Fruit fly (Drosophila melanogaster) whole organism, prepupa: ENCODE measurements around the gene dsd.

Experiments used
- CG10669 ChIP-seq: fragments of 200-800 bp; sonication (Bioruptor generic); optimal IDR thresholded peaks from 3 replicates; lab custom pipeline; 2018; ENCODE audit warnings: missing biosample characterization, mild to moderate bottlenecking, missing genetic modification characterization, moderate library complexity
- CG11294 ChIP-seq: fragments of 200-800 bp; sonication (Bioruptor generic); IDR thresholded peaks from 2 replicates; pipeline ENCODE4 v1.3.6; 2022; ENCODE audit warnings: missing biosample characterization, missing genetic modification characterization
- CG11902 ChIP-seq: fragments of 200-800 bp; sonication (Bioruptor generic); optimal IDR thresholded peaks from 3 replicates; lab custom pipeline; 2016; ENCODE audit warnings: missing biosample characterization, missing genetic modification characterization
- CG15336 ChIP-seq: fragments of 200-800 bp; sonication (Bioruptor generic); IDR thresholded peaks from 2 replicates; pipeline ENCODE4 v1.3.6; 2022; ENCODE audit warnings: missing biosample characterization, missing genetic modification characterization
- CG1621 ChIP-seq: fragments of 200-800 bp; sonication (Bioruptor generic); optimal IDR thresholded peaks from 3 replicates; lab custom pipeline; 2018; ENCODE audit warnings: missing biosample characterization, mild to moderate bottlenecking, missing genetic modification characterization
- CG16779 ChIP-seq: fragments of 200-800 bp; sonication (Bioruptor generic); optimal IDR thresholded peaks from 3 replicates; lab custom pipeline; 2017; ENCODE audit warnings: missing biosample characterization, mild to moderate bottlenecking, missing genetic modification characterization
- CG3032 ChIP-seq: fragments of 200-800 bp; optimal IDR thresholded peaks from 2 replicates; lab custom pipeline; 2019; ENCODE audit warnings: missing biosample characterization, mild to moderate bottlenecking, missing genetic modification characterization, moderate library complexity
- CG32006 ChIP-seq: fragments of 200-800 bp; sonication (Bioruptor generic); optimal IDR thresholded peaks from 3 replicates; lab custom pipeline; 2017; ENCODE audit warnings: missing biosample characterization, mild to moderate bottlenecking, missing genetic modification characterization
- CG4318 ChIP-seq: fragments of 200-800 bp; sonication (Bioruptor generic); optimal IDR thresholded peaks from 3 replicates; lab custom pipeline; 2017; ENCODE audit warnings: missing biosample characterization, mild to moderate bottlenecking, missing genetic modification characterization
- CG6163 ChIP-seq: fragments of 200-800 bp; sonication (Bioruptor generic); IDR thresholded peaks from 3 replicates; pipeline ENCODE4 v1.3.6; 2022; ENCODE audit warnings: missing biosample characterization, missing genetic modification characterization
- CG6276 ChIP-seq: fragments of 200-800 bp; sonication (Bioruptor generic); optimal IDR thresholded peaks from 2 replicates; lab custom pipeline; 2017; ENCODE audit warnings: missing biosample characterization, mild to moderate bottlenecking, missing genetic modification characterization
- CG6792 ChIP-seq: fragments of 200-800 bp; sonication (Bioruptor generic); optimal IDR thresholded peaks from 3 replicates; lab custom pipeline; 2016; ENCODE audit warnings: missing biosample characterization, missing genetic modification characterization
- CG8119 ChIP-seq: fragments of 200-800 bp; sonication (Bioruptor generic); IDR thresholded peaks from 3 replicates; pipeline ENCODE4 v1.3.6; 2022; ENCODE audit warnings: missing biosample characterization, missing genetic modification characterization
- CG8319 ChIP-seq: fragments of 200-800 bp; sonication (Bioruptor generic); optimal IDR thresholded peaks from 3 replicates; lab custom pipeline; 2016; ENCODE audit warnings: missing biosample characterization, missing genetic modification characterization
- CG8632 ChIP-seq: fragments of 200-800 bp; sonication (Bioruptor generic); optimal IDR thresholded peaks from 3 replicates; lab custom pipeline; 2016; ENCODE audit warnings: missing biosample characterization, missing genetic modification characterization
- CG9139 ChIP-seq: fragments of 200-800 bp; sonication (Bioruptor generic); optimal IDR thresholded peaks from 3 replicates; lab custom pipeline; 2017; ENCODE audit warnings: missing biosample characterization, mild to moderate bottlenecking, missing genetic modification characterization
- Eip75B ChIP-seq: fragments of 200-800 bp; sonication (Bioruptor generic); optimal IDR thresholded peaks from 3 replicates; lab custom pipeline; 2016; ENCODE audit warnings: missing biosample characterization, missing genetic modification characterization
- Eip78C ChIP-seq: fragments of 200-800 bp; sonication (Bioruptor generic); peaks from one replicate; lab custom pipeline; 2016; ENCODE audit warnings: missing biosample characterization, missing genetic modification characterization
- Eip93F ChIP-seq: fragments of 200-800 bp; sonication (Bioruptor generic); optimal IDR thresholded peaks from 2 replicates; lab custom pipeline; 2016; ENCODE audit warnings: missing biosample characterization, mild to moderate bottlenecking, missing genetic modification characterization
- Ets21C ChIP-seq: fragments of 200-800 bp; sonication (Bioruptor generic); optimal IDR thresholded peaks from 3 replicates; lab custom pipeline; 2016; ENCODE audit warnings: missing biosample characterization, missing genetic modification characterization
- Ets96B ChIP-seq: fragments of 200-800 bp; optimal IDR thresholded peaks from 2 replicates; lab custom pipeline; 2019; ENCODE audit warnings: missing biosample characterization, mild to moderate bottlenecking, missing genetic modification characterization, moderate library complexity
- Hr39 ChIP-seq: fragments of 200-800 bp; sonication (Bioruptor generic); optimal IDR thresholded peaks from 2 replicates; lab custom pipeline; 2016; ENCODE audit warnings: missing biosample characterization, missing genetic modification characterization
- Lpt ChIP-seq: fragments of 200-800 bp; sonication (Bioruptor generic); optimal IDR thresholded peaks from 3 replicates; lab custom pipeline; 2016; ENCODE audit warnings: missing biosample characterization, missing genetic modification characterization
- Sox14 ChIP-seq: fragments of 200-800 bp; sonication (Bioruptor generic); optimal IDR thresholded peaks from 3 replicates; lab custom pipeline; 2016; ENCODE audit warnings: missing biosample characterization, missing genetic modification characterization
- acj6 ChIP-seq: fragments of 200-800 bp; sonication (Bioruptor generic); optimal IDR thresholded peaks from 3 replicates; lab custom pipeline; 2016; ENCODE audit warnings: missing biosample characterization, missing genetic modification characterization
- dsx ChIP-seq: fragments of 200-800 bp; optimal IDR thresholded peaks from 3 replicates; lab custom pipeline; 2019; ENCODE audit warnings: missing biosample characterization, mild to moderate bottlenecking, missing genetic modification characterization, moderate library complexity; ENCODE audit not compliant: poor library complexity, severe bottlenecking
- eg ChIP-seq: fragments of 200-800 bp; sonication (Bioruptor generic); IDR thresholded peaks from 3 replicates; pipeline ENCODE4 v1.3.6; 2022; ENCODE audit warnings: missing biosample characterization, missing genetic modification characterization
- fd59A ChIP-seq: fragments of 200-800 bp; sonication (Bioruptor generic); optimal IDR thresholded peaks from 2 replicates; lab custom pipeline; 2017; ENCODE audit warnings: missing biosample characterization, mild to moderate bottlenecking, missing genetic modification characterization, missing genetic modification reagents
- fd85E ChIP-seq: fragments of 200-800 bp; sonication (Bioruptor generic); optimal IDR thresholded peaks from 3 replicates; lab custom pipeline; 2016; ENCODE audit warnings: missing biosample characterization, missing genetic modification characterization
- lz ChIP-seq: fragments of 200-800 bp; sonication (Bioruptor generic); optimal IDR thresholded peaks from 3 replicates; lab custom pipeline; 2016; ENCODE audit warnings: missing biosample characterization, missing genetic modification characterization
- net ChIP-seq: fragments of 200-800 bp; sonication (Bioruptor generic); optimal IDR thresholded peaks from 3 replicates; lab custom pipeline; 2016; ENCODE audit warnings: missing biosample characterization, missing genetic modification characterization
- pdm3 ChIP-seq: fragments of 200-800 bp; sonication (Bioruptor generic); optimal IDR thresholded peaks from 3 replicates; lab custom pipeline; 2016; ENCODE audit warnings: missing biosample characterization, missing genetic modification characterization
- salr ChIP-seq, 2 experiments: fragments of 200-800 bp; sonication (Bioruptor generic); optimal IDR thresholded peaks; 3 replicates each; lab custom pipeline; 2016 to 2018; ENCODE audit warnings: missing biosample characterization in 2 of 2, missing genetic modification characterization in 2 of 2, mild to moderate bottlenecking in 1 of 2
- spab ChIP-seq: fragments of 200-800 bp; sonication (Bioruptor generic); optimal IDR thresholded peaks from 2 replicates; lab custom pipeline; 2017; ENCODE audit warnings: missing biosample characterization, mild to moderate bottlenecking, missing genetic modification characterization, missing genetic modification reagents
- ss ChIP-seq, 2 experiments: fragments of 200-800 bp; sonication (Bioruptor generic); optimal IDR thresholded peaks; 2 replicates in 1 of 2; 3 replicates in 1 of 2; lab custom pipeline; 2017 to 2018; ENCODE audit warnings: mild to moderate bottlenecking in 2 of 2, missing biosample characterization in 2 of 2, missing genetic modification characterization in 2 of 2, moderate library complexity in 1 of 2
- svp ChIP-seq: fragments of 200-800 bp; sonication (Bioruptor generic); peaks from one replicate; lab custom pipeline; 2016; ENCODE audit warnings: missing biosample characterization, missing genetic modification characterization
- topi ChIP-seq: fragments of 200-800 bp; sonication (Bioruptor generic); optimal IDR thresholded peaks from 3 replicates; lab custom pipeline; 2016; ENCODE audit warnings: missing biosample characterization, missing genetic modification characterization
- vri ChIP-seq: fragments of 200-800 bp; sonication (Bioruptor generic); optimal IDR thresholded peaks from 3 replicates; lab custom pipeline; 2016; ENCODE audit warnings: missing biosample characterization, mild to moderate bottlenecking, missing genetic modification characterization

dsd gene

dm6 chr3R:27655109-27655508, 47.9 kb upstream of the dsd start (continued):
- TF ChIP-seq CG6792 (no peak), Ets96B (tag; lab: Kevin White, UChicago) (peak; percentile 40), Ets21C (GFP tag; lab: Kevin White, UChicago) (no peak), Sox14 (no peak), net (GFP tag; lab: Kevin White, UChicago) (no peak), Eip75B (GFP tag; lab: Kevin White, UChicago) (peak; percentile 40), dsx (GFP tag; lab: Kevin White, UChicago) (no peak), Lpt (peak; percentile 1), pdm3 (GFP tag; lab: Kevin White, UChicago) (peak; percentile 35), acj6 (peak; percentile 16), CG1621 (tag; lab: Kevin White, UChicago) (no peak), CG15336 (GFP tag; lab: Robert Waterston, UW) (peak; percentile 64), CG8319 (GFP tag; lab: Kevin White, UChicago) (no peak)
- TF ChIP-seq, all 60 proteins: peak for 24

- TF ChIP-seq Sox14 (no peak), CG32006 (GFP tag; lab: Kevin White, UChicago) (no peak), Lpt (no peak), CG11294 (GFP tag; lab: Robert Waterston, UW) (no peak), salr (GFP tag; optimal IDR thresholded peaks at IDR 0.05; lab: Kevin White, UChicago) (no peak), CG6276 (no peak), topi (GFP tag; lab: Kevin White, UChicago) (no peak), CG6163 (0 out of 3 replicates have a peak, but pooled peaks have one; percentile 14), CG15336 (GFP tag; lab: Robert Waterston, UW) (no peak), Eip78C (GFP tag; lab: Kevin White, UChicago) (peak; percentile 56), Ets96B (tag; lab: Kevin White, UChicago) (no peak)
- TF ChIP-seq, all 60 proteins: peak for 2
Observed at dm6 chr3R:27652156-27652810, 45.1 kb upstream of the dsd start, which contains the start of gene RpS10a. Gene RpS10a, plus strand, starts transcription at chr3R:27652760.

dm6 chr3R:27651710-27652109, 44.5 kb upstream of the dsd start:
- no peak for TF ChIP-seq Eip93F (GFP tag; lab: Kevin White, UChicago)
- TF ChIP-seq salr (GFP tag; optimal IDR thresholded peaks at IDR 0.05; lab: Kevin White, UChicago), result no peak
- no peak for TF ChIP-seq CG9139
- no peak for TF ChIP-seq CG6276
- TF ChIP-seq CG32006 (GFP tag; lab: Kevin White, UChicago), result no peak
- TF ChIP-seq CG8119 (GFP tag; lab: Robert Waterston, UW), result no peak
- TF ChIP-seq Eip75B (GFP tag; lab: Kevin White, UChicago), result no peak
- no peak for TF ChIP-seq Hr39
- no peak for TF ChIP-seq CG15336 (GFP tag; lab: Robert Waterston, UW)
- TF ChIP-seq vri, result no peak
- no peak for TF ChIP-seq CG10669 (GFP tag; lab: Kevin White, UChicago)
- no peak for TF ChIP-seq Eip78C (GFP tag; lab: Kevin White, UChicago)
- no peak for TF ChIP-seq eg
- TF ChIP-seq CG4318 (GFP tag; lab: Kevin White, UChicago), result no peak
- no peak for TF ChIP-seq CG3032 (tag; lab: Kevin White, UChicago)

dm6 chr3R:27647817-27648216, 40.6 kb upstream of the dsd start:
- TF ChIP-seq fd59A (GFP tag; lab: Kevin White, UChicago), result no peak
- TF ChIP-seq Sox14, result no peak
- no peak for TF ChIP-seq CG10669 (GFP tag; lab: Kevin White, UChicago)
- TF ChIP-seq fd85E (GFP tag; lab: Kevin White, UChicago), result no peak
- no peak for TF ChIP-seq pdm3 (GFP tag; lab: Kevin White, UChicago)
- no peak for TF ChIP-seq Lpt
- TF ChIP-seq CG3032 (tag; lab: Kevin White, UChicago), result no peak

dm6 chr3R:27643080-27643479, 35.9 kb upstream of the dsd start:
- TF ChIP-seq ss (GFP tag; optimal IDR thresholded peaks at IDR 0.05; lab: Kevin White, UChicago), result no peak
- TF ChIP-seq lz (GFP tag; lab: Kevin White, UChicago), result no peak
- TF ChIP-seq salr (GFP tag; optimal IDR thresholded peaks at IDR 0.05; lab: Kevin White, UChicago), result no peak
- no peak for TF ChIP-seq CG11902 (GFP tag; lab: Kevin White, UChicago)
- TF ChIP-seq CG16779, result no peak
- TF ChIP-seq fd85E (GFP tag; lab: Kevin White, UChicago), result no peak
- no peak for TF ChIP-seq spab
- TF ChIP-seq CG9139, result no peak
- no peak for TF ChIP-seq CG6163
- TF ChIP-seq CG8119 (GFP tag; lab: Robert Waterston, UW), result no peak
- no peak for TF ChIP-seq Sox14
- TF ChIP-seq CG11294 (GFP tag; lab: Robert Waterston, UW), result no peak
- TF ChIP-seq CG10669 (GFP tag; lab: Kevin White, UChicago), result no peak
- TF ChIP-seq Lpt, result no peak
- no peak for TF ChIP-seq CG8632 (GFP tag; lab: Kevin White, UChicago)
- TF ChIP-seq svp (GFP tag; lab: Kevin White, UChicago), result no peak
